Worm (Caenorhabditis elegans) whole organism, mixed stage, embryonic: ENCODE results near the gene C37C3.9.

Experiments used
- M03D4.4 ChIP-seq: sonication (generic microtip); optimal IDR thresholded peaks from 2 replicates; lab custom pipeline; 2017; ENCODE audit warnings: mild to moderate bottlenecking, missing genetic modification characterization, missing compliant biosample characterization
- cnd-1 ChIP-seq: fragments of 200-800 bp; sonication (Bioruptor generic); optimal IDR thresholded peaks from 2 replicates; lab custom pipeline; 2018; ENCODE audit warnings: mild to moderate bottlenecking, missing genetic modification characterization, missing compliant biosample characterization
- elt-3 ChIP-seq: fragments of 150-350 bp; optimal IDR thresholded peaks from 2 replicates; lab custom pipeline; 2014; ENCODE audit warnings: missing biosample characterization, missing genetic modification characterization
- flh-1 ChIP-seq: fragments of 200-800 bp; sonication (Bioruptor generic); optimal IDR thresholded peaks from 2 replicates; lab custom pipeline; 2018; ENCODE audit warnings: mild to moderate bottlenecking, missing genetic modification characterization, moderate library complexity, missing compliant biosample characterization
- lin-13 ChIP-seq: fragments of 150-350 bp; optimal IDR thresholded peaks from 2 replicates; lab custom pipeline; 2014; ENCODE audit warnings: missing biosample characterization, missing genetic modification characterization
- lsy-2 ChIP-seq: fragments of 150-350 bp; optimal IDR thresholded peaks from 2 replicates; lab custom pipeline; 2014; ENCODE audit warnings: missing biosample characterization, missing genetic modification characterization
- mep-1 ChIP-seq: fragments of 150-350 bp; optimal IDR thresholded peaks from 2 replicates; lab custom pipeline; 2017; ENCODE audit warnings: missing biosample characterization, missing genetic modification reagents, missing genetic modification characterization, inconsistent platforms
- nhr-12 ChIP-seq: fragments of 150-350 bp; optimal IDR thresholded peaks from 2 replicates; lab custom pipeline; 2014; ENCODE audit warnings: missing biosample characterization, missing genetic modification characterization
- nhr-28 ChIP-seq: fragments of 150-350 bp; optimal IDR thresholded peaks from 2 replicates; lab custom pipeline; 2014; ENCODE audit warnings: missing biosample characterization, missing genetic modification characterization
- nhr-76 ChIP-seq: sonication (generic microtip); optimal IDR thresholded peaks from 2 replicates; lab custom pipeline; 2017; ENCODE audit warnings: missing biosample characterization, missing genetic modification characterization
- snpc-4 ChIP-seq: fragments of 150-350 bp; optimal IDR thresholded peaks from 2 replicates; lab custom pipeline; 2014; ENCODE audit warnings: missing biosample characterization, missing genetic modification characterization
- unc-39 ChIP-seq: fragments of 150-350 bp; optimal IDR thresholded peaks from 2 replicates; lab custom pipeline; 2014; ENCODE audit warnings: missing biosample characterization, missing genetic modification characterization
- unc-62 ChIP-seq: fragments of 150-350 bp; optimal IDR thresholded peaks from 2 replicates; lab custom pipeline; 2014; ENCODE audit warnings: missing biosample characterization, missing genetic modification reagents, missing genetic modification characterization
- ztf-11 ChIP-seq: fragments of 150-350 bp; optimal IDR thresholded peaks from 2 replicates; lab custom pipeline; 2014; ENCODE audit warnings: missing biosample characterization, missing genetic modification characterization

- TF ChIP-seq mep-1 (tag; lab: Kevin White, UChicago) (no peak), nhr-12 (tag; lab: Kevin White, UChicago) (no peak), unc-39 (tag; lab: Kevin White, UChicago) (no peak), nhr-28 (tag; lab: Kevin White, UChicago) (no peak), M03D4.4 (tag; lab: Kevin White, UChicago) (no peak), elt-3 (tag; lab: Kevin White, UChicago) (no peak), lsy-2 (tag; lab: Kevin White, UChicago) (no peak), cnd-1 (no peak), nhr-76 (tag; lab: Kevin White, UChicago) (no peak), unc-62 (GFP tag; lab: Kevin White, UChicago) (no peak), lin-13 (tag; lab: Kevin White, UChicago) (no peak), ztf-11 (tag; lab: Kevin White, UChicago) (no peak), flh-1 (GFP tag; lab: Kevin White, UChicago) (no peak), snpc-4 (tag; lab: Kevin White, UChicago) (no peak)
Observed at ce11 chrV:7875456-7875855, 21.0 kb upstream of the C37C3.9 start, which contains the start of gene F40A3.4.
